Worm (Caenorhabditis elegans) whole organism, young adult: ENCODE data around the gene asd-1.

ENCODE experiments used
- B0261.1 ChIP-seq: sonication (generic microtip); optimal IDR thresholded peaks from 2 replicates; lab custom pipeline; 2016; ENCODE audit warnings: mild to moderate bottlenecking, missing genetic modification characterization, moderate library complexity, missing compliant biosample characterization
- F55B11.4 ChIP-seq: sonication (generic microtip); optimal IDR thresholded peaks from 2 replicates; lab custom pipeline; 2016; ENCODE audit warnings: missing compliant biosample characterization, missing genetic modification characterization, borderline replicate concordance; ENCODE audit not compliant: insufficient read depth
- F57A8.1 ChIP-seq: fragments of 200-800 bp; sonication (Bioruptor generic); optimal IDR thresholded peaks from 2 replicates; lab custom pipeline; 2018; ENCODE audit warnings: mild to moderate bottlenecking, missing genetic modification characterization, moderate library complexity, missing compliant biosample characterization
- T07F8.4 ChIP-seq: sonication (generic microtip); optimal IDR thresholded peaks from 2 replicates; lab custom pipeline; 2016; ENCODE audit warnings: mild to moderate bottlenecking, missing genetic modification characterization, moderate library complexity, missing compliant biosample characterization
- Y53F4B.3 ChIP-seq: fragments of 200-800 bp; sonication (Bioruptor generic); IDR thresholded peaks from 2 replicates; pipeline ENCODE4 v1.3.6; 2022; ENCODE audit warnings: missing genetic modification reagents, missing genetic modification characterization, missing compliant biosample characterization
- akir-1 ChIP-seq: fragments of 200-800 bp; sonication (Bioruptor generic); optimal IDR thresholded peaks from 2 replicates; lab custom pipeline; 2018; ENCODE audit warnings: mild to moderate bottlenecking, missing genetic modification characterization, moderate library complexity, missing compliant biosample characterization
- ama-1 ChIP-seq, 3 experiments: fragments of 150-350 bp in 1 of 3; sonication (generic microtip) in 2 of 3; optimal IDR thresholded peaks; 2 replicates each; lab custom pipeline; 2014 to 2018; ENCODE audit warnings: missing biosample characterization in 2 of 3, missing genetic modification characterization in 2 of 3, missing genetic modification reagents in 2 of 3
- bed-2 ChIP-seq: fragments of 200-800 bp; sonication (Bioruptor generic); IDR thresholded peaks from 2 replicates; pipeline ENCODE4 v1.3.6; 2022; ENCODE audit warnings: missing genetic modification reagents, missing genetic modification characterization, missing compliant biosample characterization
- cebp-1 ChIP-seq, 2 experiments: fragments of 200-800 bp in 1 of 2; sonication (Bioruptor generic) in 1 of 2; sonication (generic microtip) in 1 of 2; IDR thresholded peaks in 1 of 2; optimal IDR thresholded peaks in 1 of 2; 2 replicates each; pipeline versions ENCODE4 v1.3.6 to Lab custom; 2017 to 2022; ENCODE audit warnings: missing compliant biosample characterization in 2 of 2, missing genetic modification characterization in 2 of 2, mild to moderate bottlenecking in 1 of 2, missing genetic modification reagents in 1 of 2, moderate library complexity in 1 of 2
- ceh-79 ChIP-seq: sonication (generic microtip); optimal IDR thresholded peaks from 2 replicates; lab custom pipeline; 2017; ENCODE audit warnings: mild to moderate bottlenecking, missing genetic modification characterization, missing compliant biosample characterization
- egl-18 ChIP-seq: fragments of 200-800 bp; sonication (Bioruptor generic); IDR thresholded peaks from 2 replicates; pipeline ENCODE4 v1.3.6; 2022; ENCODE audit warnings: missing genetic modification reagents, missing genetic modification characterization, missing compliant biosample characterization
- egl-44 ChIP-seq: fragments of 200-800 bp; sonication (Bioruptor generic); IDR thresholded peaks from 2 replicates; pipeline ENCODE4 v1.3.6; 2022; ENCODE audit warnings: missing genetic modification reagents, missing genetic modification characterization, missing compliant biosample characterization
- ekl-4 ChIP-seq: fragments of 200-800 bp; sonication (Bioruptor generic); IDR thresholded peaks from 2 replicates; pipeline ENCODE4 v1.3.6; 2022; ENCODE audit warnings: missing genetic modification reagents, missing genetic modification characterization, missing compliant biosample characterization
- him-1 ChIP-seq: sonication (generic microtip); optimal IDR thresholded peaks from 2 replicates; lab custom pipeline; 2016; ENCODE audit warnings: missing genotype, missing genetic modification reagents, missing genetic modification characterization, missing compliant biosample characterization
- hlh-26 ChIP-seq: fragments of 200-800 bp; sonication (Bioruptor generic); conservative IDR thresholded peaks from 2 replicates; pipeline ENCODE4 v1.3.6; 2022; ENCODE audit warnings: missing genetic modification reagents, missing genetic modification characterization, missing compliant biosample characterization
- hmg-1.2 ChIP-seq: fragments of 200-800 bp; sonication (Bioruptor generic); IDR thresholded peaks from 2 replicates; pipeline ENCODE4 v1.3.6; 2022; ENCODE audit warnings: missing genetic modification reagents, missing genetic modification characterization, missing compliant biosample characterization
- lin-26 ChIP-seq: fragments of 200-800 bp; sonication (Bioruptor generic); IDR thresholded peaks from 2 replicates; pipeline ENCODE4 v1.3.6; 2022; ENCODE audit warnings: missing genetic modification reagents, missing genetic modification characterization, missing compliant biosample characterization
- lin-40 ChIP-seq: sonication (generic microtip); optimal IDR thresholded peaks from 2 replicates; lab custom pipeline; 2016; ENCODE audit warnings: missing genetic modification characterization, mild to moderate bottlenecking, missing compliant biosample characterization, missing genotype, missing genetic modification reagents
- lir-1 ChIP-seq: fragments of 200-800 bp; sonication (Bioruptor generic); conservative IDR thresholded peaks from 2 replicates; pipeline ENCODE4 v1.3.6; 2022; ENCODE audit warnings: missing genetic modification reagents, missing genetic modification characterization, missing compliant biosample characterization
- madf-6 ChIP-seq: fragments of 200-800 bp; sonication (Bioruptor generic); IDR thresholded peaks from 2 replicates; pipeline ENCODE4 v1.3.6; 2022; ENCODE audit warnings: missing genetic modification reagents, missing genetic modification characterization, missing compliant biosample characterization
- pbrm-1 ChIP-seq: fragments of 200-800 bp; sonication (Bioruptor generic); IDR thresholded peaks from 2 replicates; pipeline ENCODE4 v1.3.6; 2022; ENCODE audit warnings: missing genetic modification reagents, missing genetic modification characterization, missing compliant biosample characterization
- sdz-38 ChIP-seq: sonication (generic microtip); optimal IDR thresholded peaks from 2 replicates; lab custom pipeline; 2016; ENCODE audit warnings: missing genotype, missing genetic modification characterization, missing compliant biosample characterization
- snpc-1.3 ChIP-seq: sonication (generic microtip); optimal IDR thresholded peaks from 2 replicates; lab custom pipeline; 2017; ENCODE audit warnings: missing genetic modification characterization, mild to moderate bottlenecking, missing compliant biosample characterization, antibody characterized with exemption, moderate library complexity, missing genotype, missing genetic modification reagents; ENCODE audit not compliant: insufficient read depth
- snpc-3.4 ChIP-seq: sonication (generic microtip); optimal IDR thresholded peaks from 2 replicates; lab custom pipeline; 2017; ENCODE audit warnings: missing genetic modification characterization, mild to moderate bottlenecking, missing compliant biosample characterization, antibody characterized with exemption, moderate library complexity, missing genotype, missing genetic modification reagents
- sptf-2 ChIP-seq: fragments of 200-800 bp; sonication (Bioruptor generic); optimal IDR thresholded peaks from 2 replicates; lab custom pipeline; 2018; ENCODE audit warnings: mild to moderate bottlenecking, missing genetic modification characterization, missing compliant biosample characterization
- ztf-6 ChIP-seq: fragments of 200-800 bp; sonication (Bioruptor generic); IDR thresholded peaks from 2 replicates; pipeline ENCODE4 v1.3.6; 2022; ENCODE audit warnings: missing genetic modification reagents, missing genetic modification characterization, missing compliant biosample characterization

asd-1 gene

ce11 chrIII:4242225-4242862 is 45.3 kb downstream of the asd-1 start, which contains the start of gene F43C1.7:
TSS of gene F43C1.7 (minus strand) at chrIII:4242575.
- no peak for TF ChIP-seq ama-1 (optimal IDR thresholded peaks at IDR 0.05; lab: Kevin White, UChicago)
- TF ChIP-seq ama-1 (GFP tag; optimal IDR thresholded peaks at IDR 0.05; lab: Kevin White, UChicago), result no peak
- no peak for TF ChIP-seq hmg-1.2 (GFP tag; lab: Robert Waterston, UW)
- no peak for TF ChIP-seq F55B11.4 (tag; lab: Kevin White, UChicago)
- peak; percentile 72; the same call in 1 of the 2 replicates for TF ChIP-seq cebp-1 (GFP tag; IDR thresholded peaks at IDR 0.05; lab: Robert Waterston, UW)
- TF ChIP-seq cebp-1 (tag; optimal IDR thresholded peaks at IDR 0.05; lab: Kevin White, UChicago), result peak; percentile 94
- TF ChIP-seq snpc-3.4 (tag; lab: Kevin White, UChicago), result no peak
- TF ChIP-seq ekl-4, result no peak
- TF ChIP-seq F57A8.1 (GFP tag; lab: Kevin White, UChicago), result no peak
- TF ChIP-seq T07F8.4 (tag; lab: Kevin White, UChicago), result no peak
- no peak for TF ChIP-seq sdz-38 (tag; lab: Kevin White, UChicago)
- no peak for TF ChIP-seq egl-18 (GFP tag; lab: Robert Waterston, UW)
- TF ChIP-seq him-1 (tag; lab: Kevin White, UChicago), result peak; percentile 76
- TF ChIP-seq akir-1, result no peak
- no peak for TF ChIP-seq lin-26 (GFP tag; lab: Robert Waterston, UW)
- TF ChIP-seq, all 124 proteins: peak for 2

DNA sequence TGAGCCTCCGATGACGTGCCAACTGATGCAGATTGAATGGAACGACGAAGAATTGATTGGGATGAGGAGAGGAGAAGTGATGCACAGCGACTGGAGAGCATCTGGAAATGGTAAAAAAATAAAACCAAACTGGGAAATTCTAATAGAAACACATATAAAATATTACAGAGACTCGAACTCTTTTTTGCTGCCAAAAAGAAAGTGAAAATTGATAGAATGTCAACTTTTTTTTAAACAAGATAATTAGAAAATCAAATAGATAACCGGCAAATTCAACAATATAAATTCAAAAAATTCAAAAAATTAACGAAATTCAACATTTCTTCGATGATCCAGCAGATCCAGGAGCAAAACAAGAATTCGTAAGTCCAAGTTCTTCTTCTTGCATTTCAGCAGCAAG is 46.4 kb downstream of the asd-1 start, which contains the start of gene mrpl-21:
Gene mrpl-21, minus strand, starts transcription at position 101 of the 400 bp plus-strand sequence.
- no peak for TF ChIP-seq egl-44 (GFP tag; lab: Robert Waterston, UW)

- TF ChIP-seq hlh-26 (GFP tag; lab: Robert Waterston, UW) (no peak), him-1 (tag; lab: Kevin White, UChicago) (no peak), ceh-79 (tag; lab: Kevin White, UChicago) (no peak), B0261.1 (tag; lab: Kevin White, UChicago) (no peak), Y53F4B.3 (GFP tag; lab: Robert Waterston, UW) (no peak), lir-1 (GFP tag; lab: Robert Waterston, UW) (no peak), pbrm-1 (no peak), sptf-2 (GFP tag; lab: Kevin White, UChicago) (no peak), snpc-1.3 (tag; lab: Kevin White, UChicago) (no peak), madf-6 (GFP tag; lab: Robert Waterston, UW) (no peak), egl-18 (GFP tag; lab: Robert Waterston, UW) (no peak)
Measured at ce11 chrIII:4244285-4244684, 47.2 kb downstream of the asd-1 start, which contains the start of gene zhit-2. TSS of gene zhit-2 (minus strand) at chrIII:4244385.

DNA sequence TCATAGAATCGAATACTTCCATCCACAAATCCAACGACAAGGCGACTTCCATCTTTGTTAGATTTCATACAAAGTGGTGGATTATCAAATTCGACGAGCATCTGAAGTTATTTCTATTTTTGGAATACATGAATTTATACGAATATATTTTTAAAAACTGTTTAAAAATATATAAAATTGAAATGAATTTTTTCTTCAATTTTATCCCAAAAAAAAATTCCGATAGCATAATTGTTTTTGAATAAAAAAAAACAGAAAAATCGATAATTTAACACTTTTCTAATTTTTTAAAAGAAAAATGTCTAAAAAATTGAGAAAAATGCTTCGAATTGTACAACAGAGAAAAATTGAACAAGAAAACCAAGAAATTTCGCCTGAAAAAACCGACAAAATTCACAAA is 50.5 kb downstream of the asd-1 start, which contains the start of gene Y44F5A.1:
Gene Y44F5A.1, minus strand, starts transcription at position 101 of the 400 bp plus-strand sequence.
- TF ChIP-seq ztf-6 (GFP tag; lab: Robert Waterston, UW) (no peak), egl-44 (GFP tag; lab: Robert Waterston, UW) (no peak), lin-40 (no peak), bed-2 (GFP tag; lab: Robert Waterston, UW) (no peak)
